Fruit fly (Drosophila melanogaster) whole organism, prepupa: ENCODE results near the gene CG14989.
A peak's percentile ranks its signal among the peaks of the same experiment; 100 is the strongest.

ENCODE experiments used
- Blimp-1 ChIP-seq: fragments of 200-800 bp; sonication (Bioruptor generic); optimal IDR thresholded peaks from 3 replicates; lab custom pipeline; 2017; ENCODE audit warnings: missing biosample characterization, missing genetic modification characterization, mild to moderate bottlenecking, moderate library complexity, missing genetic modification reagents
- CG10669 ChIP-seq: fragments of 200-800 bp; sonication (Bioruptor generic); optimal IDR thresholded peaks from 3 replicates; lab custom pipeline; 2018; ENCODE audit warnings: missing biosample characterization, mild to moderate bottlenecking, missing genetic modification characterization, moderate library complexity
- CG11294 ChIP-seq: fragments of 200-800 bp; sonication (Bioruptor generic); IDR thresholded peaks from 2 replicates; pipeline ENCODE4 v1.3.6; 2022; ENCODE audit warnings: missing biosample characterization, missing genetic modification characterization
- CG11902 ChIP-seq: fragments of 200-800 bp; sonication (Bioruptor generic); optimal IDR thresholded peaks from 3 replicates; lab custom pipeline; 2016; ENCODE audit warnings: missing biosample characterization, missing genetic modification characterization
- CG15336 ChIP-seq: fragments of 200-800 bp; sonication (Bioruptor generic); IDR thresholded peaks from 2 replicates; pipeline ENCODE4 v1.3.6; 2022; ENCODE audit warnings: missing biosample characterization, missing genetic modification characterization
- CG1621 ChIP-seq: fragments of 200-800 bp; sonication (Bioruptor generic); optimal IDR thresholded peaks from 3 replicates; lab custom pipeline; 2018; ENCODE audit warnings: missing biosample characterization, mild to moderate bottlenecking, missing genetic modification characterization
- CG16779 ChIP-seq: fragments of 200-800 bp; sonication (Bioruptor generic); optimal IDR thresholded peaks from 3 replicates; lab custom pipeline; 2017; ENCODE audit warnings: missing biosample characterization, mild to moderate bottlenecking, missing genetic modification characterization
- CG31627 ChIP-seq: fragments of 200-800 bp; sonication (Bioruptor generic); optimal IDR thresholded peaks from 3 replicates; lab custom pipeline; 2016; ENCODE audit warnings: missing biosample characterization, missing genetic modification characterization
- CG32006 ChIP-seq: fragments of 200-800 bp; sonication (Bioruptor generic); optimal IDR thresholded peaks from 3 replicates; lab custom pipeline; 2017; ENCODE audit warnings: missing biosample characterization, mild to moderate bottlenecking, missing genetic modification characterization
- CG34406 ChIP-seq: fragments of 200-800 bp; sonication (Bioruptor generic); optimal IDR thresholded peaks from 3 replicates; lab custom pipeline; 2016; ENCODE audit warnings: missing biosample characterization, missing genetic modification characterization
- CG3919 ChIP-seq: fragments of 200-800 bp; sonication (Bioruptor generic); optimal IDR thresholded peaks from 3 replicates; lab custom pipeline; 2016; ENCODE audit warnings: missing biosample characterization, missing genetic modification characterization
- CG4318 ChIP-seq: fragments of 200-800 bp; sonication (Bioruptor generic); optimal IDR thresholded peaks from 3 replicates; lab custom pipeline; 2017; ENCODE audit warnings: missing biosample characterization, mild to moderate bottlenecking, missing genetic modification characterization
- CG6163 ChIP-seq: fragments of 200-800 bp; sonication (Bioruptor generic); IDR thresholded peaks from 3 replicates; pipeline ENCODE4 v1.3.6; 2022; ENCODE audit warnings: missing biosample characterization, missing genetic modification characterization
- CG6808 ChIP-seq: fragments of 200-800 bp; sonication (Bioruptor generic); optimal IDR thresholded peaks from 3 replicates; lab custom pipeline; 2017; ENCODE audit warnings: missing biosample characterization, missing genetic modification characterization, mild to moderate bottlenecking, moderate library complexity, missing genetic modification reagents
- CG6854 ChIP-seq: fragments of 200-800 bp; sonication (Bioruptor generic); optimal IDR thresholded peaks from 2 replicates; lab custom pipeline; 2017; ENCODE audit warnings: missing biosample characterization, mild to moderate bottlenecking, missing genetic modification characterization
- CG7368 ChIP-seq: fragments of 200-800 bp; sonication (Bioruptor generic); optimal IDR thresholded peaks from 3 replicates; lab custom pipeline; 2016; ENCODE audit warnings: missing biosample characterization, missing genetic modification characterization
- CG8119 ChIP-seq: fragments of 200-800 bp; sonication (Bioruptor generic); IDR thresholded peaks from 3 replicates; pipeline ENCODE4 v1.3.6; 2022; ENCODE audit warnings: missing biosample characterization, missing genetic modification characterization
- CG8319 ChIP-seq: fragments of 200-800 bp; sonication (Bioruptor generic); optimal IDR thresholded peaks from 3 replicates; lab custom pipeline; 2016; ENCODE audit warnings: missing biosample characterization, missing genetic modification characterization
- CG9139 ChIP-seq: fragments of 200-800 bp; sonication (Bioruptor generic); optimal IDR thresholded peaks from 3 replicates; lab custom pipeline; 2017; ENCODE audit warnings: missing biosample characterization, mild to moderate bottlenecking, missing genetic modification characterization
- Eip78C ChIP-seq: fragments of 200-800 bp; sonication (Bioruptor generic); peaks from one replicate; lab custom pipeline; 2016; ENCODE audit warnings: missing biosample characterization, missing genetic modification characterization
- Eip93F ChIP-seq: fragments of 200-800 bp; sonication (Bioruptor generic); optimal IDR thresholded peaks from 2 replicates; lab custom pipeline; 2016; ENCODE audit warnings: missing biosample characterization, mild to moderate bottlenecking, missing genetic modification characterization
- Hr38 ChIP-seq: sonication (Bioruptor generic); optimal IDR thresholded peaks from 2 replicates; lab custom pipeline; 2016; ENCODE audit warnings: missing biosample characterization, missing genetic modification characterization
- Hr39 ChIP-seq: fragments of 200-800 bp; sonication (Bioruptor generic); optimal IDR thresholded peaks from 2 replicates; lab custom pipeline; 2016; ENCODE audit warnings: missing biosample characterization, missing genetic modification characterization
- Hr4 ChIP-seq: fragments of 200-800 bp; sonication (Bioruptor generic); optimal IDR thresholded peaks from 3 replicates; lab custom pipeline; 2016; ENCODE audit warnings: missing biosample characterization, missing genetic modification characterization
- Lpt ChIP-seq: fragments of 200-800 bp; sonication (Bioruptor generic); optimal IDR thresholded peaks from 3 replicates; lab custom pipeline; 2016; ENCODE audit warnings: missing biosample characterization, missing genetic modification characterization
- OdsH ChIP-seq: fragments of 200-800 bp; sonication (Bioruptor generic); optimal IDR thresholded peaks from 3 replicates; lab custom pipeline; 2016; ENCODE audit warnings: missing biosample characterization, missing genetic modification characterization
- Smox ChIP-seq: fragments of 200-800 bp; sonication (Bioruptor generic); optimal IDR thresholded peaks from 3 replicates; lab custom pipeline; 2016; ENCODE audit warnings: missing biosample characterization, missing genetic modification characterization
- Sox14 ChIP-seq: fragments of 200-800 bp; sonication (Bioruptor generic); optimal IDR thresholded peaks from 3 replicates; lab custom pipeline; 2016; ENCODE audit warnings: missing biosample characterization, missing genetic modification characterization
- Sox15 ChIP-seq: fragments of 200-800 bp; sonication (Bioruptor generic); optimal IDR thresholded peaks from 3 replicates; lab custom pipeline; 2016; ENCODE audit warnings: missing biosample characterization, missing genetic modification characterization
- achi ChIP-seq: fragments of 200-800 bp; sonication (Bioruptor generic); optimal IDR thresholded peaks from 3 replicates; lab custom pipeline; 2016; ENCODE audit warnings: missing biosample characterization, missing genetic modification characterization
- acj6 ChIP-seq: fragments of 200-800 bp; sonication (Bioruptor generic); optimal IDR thresholded peaks from 3 replicates; lab custom pipeline; 2016; ENCODE audit warnings: missing biosample characterization, missing genetic modification characterization
- dac ChIP-seq: fragments of 200-800 bp; sonication (Bioruptor generic); optimal IDR thresholded peaks from 2 replicates; lab custom pipeline; 2017; ENCODE audit warnings: missing biosample characterization, mild to moderate bottlenecking, missing genetic modification characterization
- dsx ChIP-seq: fragments of 200-800 bp; optimal IDR thresholded peaks from 3 replicates; lab custom pipeline; 2019; ENCODE audit warnings: missing biosample characterization, mild to moderate bottlenecking, missing genetic modification characterization, moderate library complexity; ENCODE audit not compliant: poor library complexity, severe bottlenecking
- eg ChIP-seq: fragments of 200-800 bp; sonication (Bioruptor generic); IDR thresholded peaks from 3 replicates; pipeline ENCODE4 v1.3.6; 2022; ENCODE audit warnings: missing biosample characterization, missing genetic modification characterization
- esn ChIP-seq: fragments of 200-800 bp; sonication (Bioruptor generic); optimal IDR thresholded peaks from 2 replicates; lab custom pipeline; 2016; ENCODE audit warnings: missing biosample characterization, mild to moderate bottlenecking, missing genetic modification characterization, moderate library complexity
- fd85E ChIP-seq: fragments of 200-800 bp; sonication (Bioruptor generic); optimal IDR thresholded peaks from 3 replicates; lab custom pipeline; 2016; ENCODE audit warnings: missing biosample characterization, missing genetic modification characterization
- lz ChIP-seq: fragments of 200-800 bp; sonication (Bioruptor generic); optimal IDR thresholded peaks from 3 replicates; lab custom pipeline; 2016; ENCODE audit warnings: missing biosample characterization, missing genetic modification characterization
- net ChIP-seq: fragments of 200-800 bp; sonication (Bioruptor generic); optimal IDR thresholded peaks from 3 replicates; lab custom pipeline; 2016; ENCODE audit warnings: missing biosample characterization, missing genetic modification characterization
- salr ChIP-seq, 2 experiments: fragments of 200-800 bp; sonication (Bioruptor generic); optimal IDR thresholded peaks; 3 replicates each; lab custom pipeline; 2016 to 2018; ENCODE audit warnings: missing biosample characterization in 2 of 2, missing genetic modification characterization in 2 of 2, mild to moderate bottlenecking in 1 of 2
- ss ChIP-seq, 2 experiments: fragments of 200-800 bp; sonication (Bioruptor generic); optimal IDR thresholded peaks; 2 replicates in 1 of 2; 3 replicates in 1 of 2; lab custom pipeline; 2017 to 2018; ENCODE audit warnings: mild to moderate bottlenecking in 2 of 2, missing biosample characterization in 2 of 2, missing genetic modification characterization in 2 of 2, moderate library complexity in 1 of 2
- topi ChIP-seq: fragments of 200-800 bp; sonication (Bioruptor generic); optimal IDR thresholded peaks from 3 replicates; lab custom pipeline; 2016; ENCODE audit warnings: missing biosample characterization, missing genetic modification characterization
- vri ChIP-seq: fragments of 200-800 bp; sonication (Bioruptor generic); optimal IDR thresholded peaks from 3 replicates; lab custom pipeline; 2016; ENCODE audit warnings: missing biosample characterization, mild to moderate bottlenecking, missing genetic modification characterization

CG14989 gene

dm6 chr3L:4102496-4103257 lies 15.3 kb downstream of the CG14989 start, which contains the start of gene CG14995 (continued):
- no peak for TF ChIP-seq lz
- no peak for TF ChIP-seq Hr39 (GFP tag; lab: Kevin White, UChicago)
- no peak for TF ChIP-seq dac (GFP tag; lab: Kevin White, UChicago)
- TF ChIP-seq CG15336 (GFP tag; lab: Robert Waterston, UW), result peak; percentile 58; the same call in 1 of the 2 replicates
- peak; percentile 44 for TF ChIP-seq CG3919
- peak; percentile 37 to 75 for TF ChIP-seq ss (GFP tag; optimal IDR thresholded peaks at IDR 0.05; lab: Kevin White, UChicago)
- TF ChIP-seq Eip93F (GFP tag; lab: Kevin White, UChicago), result no peak
- TF ChIP-seq CG16779 (tag; lab: Kevin White, UChicago), result peak; percentile 57
- TF ChIP-seq Sox15 (GFP tag; lab: Kevin White, UChicago), result no peak
- peak; percentile 33 for TF ChIP-seq Sox14 (GFP tag; lab: Kevin White, UChicago)
- peak; percentile 64; the same call in 2 of the 3 replicates for TF ChIP-seq CG6163 (GFP tag; lab: Robert Waterston, UW)
- TF ChIP-seq CG32006 (GFP tag; lab: Kevin White, UChicago), result no peak
- peak; percentile 32 for TF ChIP-seq CG9139
- TF ChIP-seq Hr4 (GFP tag; lab: Kevin White, UChicago), result no peak
- no peak for TF ChIP-seq achi
- TF ChIP-seq Lpt (GFP tag; lab: Kevin White, UChicago), result peak; percentile 37
- TF ChIP-seq CG7368, result no peak
- no peak for TF ChIP-seq CG10669 (GFP tag; lab: Kevin White, UChicago)
- no peak for TF ChIP-seq OdsH (GFP tag; lab: Kevin White, UChicago)
- TF ChIP-seq CG8319, result no peak
- TF ChIP-seq Hr38, result no peak
- TF ChIP-seq CG4318, result no peak
- TF ChIP-seq topi, result peak; percentile 1
- peak; percentile 19 for TF ChIP-seq fd85E (GFP tag; lab: Kevin White, UChicago)
- TF ChIP-seq dsx (GFP tag; lab: Kevin White, UChicago), result peak; percentile 67
- TF ChIP-seq vri (GFP tag; lab: Kevin White, UChicago), result no peak
- peak; percentile 76 for TF ChIP-seq Eip78C (GFP tag; lab: Kevin White, UChicago)
- no peak for TF ChIP-seq salr (GFP tag; optimal IDR thresholded peaks at IDR 0.05; lab: Kevin White, UChicago)
- TF ChIP-seq acj6 (GFP tag; lab: Kevin White, UChicago), result no peak
- no peak for TF ChIP-seq CG31627
- no peak for TF ChIP-seq CG11902 (GFP tag; lab: Kevin White, UChicago)
- TF ChIP-seq Smox (GFP tag; lab: Kevin White, UChicago), result no peak
- TF ChIP-seq net (GFP tag; lab: Kevin White, UChicago), result no peak
- no peak for TF ChIP-seq CG34406 (GFP tag; lab: Kevin White, UChicago)
- 0 out of 3 replicates have a peak, but pooled peaks have one; percentile 31 for TF ChIP-seq eg (GFP tag; lab: Robert Waterston, UW)
- peak; percentile 70 for TF ChIP-seq CG6854 (GFP tag; lab: Kevin White, UChicago)
- peak; percentile 14 for TF ChIP-seq CG6808 (GFP tag; lab: Kevin White, UChicago)
- TF ChIP-seq CG11294, result no peak
- TF ChIP-seq CG1621 (tag; lab: Kevin White, UChicago), result no peak
- no peak for TF ChIP-seq Blimp-1 (GFP tag; lab: Kevin White, UChicago)
- TF ChIP-seq CG8119 (GFP tag; lab: Robert Waterston, UW), result peak; percentile 33; the same call in 2 of the 3 replicates
- TF ChIP-seq esn, result peak; percentile 8
